Worm (Caenorhabditis elegans) whole organism, L1 larva: ENCODE results near the gene hum-4.

Source experiments
- F16B12.6 ChIP-seq: fragments of 150-350 bp; optimal IDR thresholded peaks from 2 replicates; lab custom pipeline; 2014; ENCODE audit warnings: missing biosample characterization, missing genetic modification characterization
- alr-1 ChIP-seq: fragments of 200-800 bp; sonication (Bioruptor generic); optimal IDR thresholded peaks from 2 replicates; lab custom pipeline; 2018; ENCODE audit warnings: borderline replicate concordance, mild to moderate bottlenecking, missing genetic modification characterization, missing compliant biosample characterization
- ceh-63 ChIP-seq: fragments of 200-800 bp; sonication (Bioruptor generic); optimal IDR thresholded peaks from 2 replicates; lab custom pipeline; 2018; ENCODE audit warnings: mild to moderate bottlenecking, missing genetic modification characterization, missing compliant biosample characterization
- ceh-8 ChIP-seq: fragments of 200-800 bp; sonication (Bioruptor generic); optimal IDR thresholded peaks from 2 replicates; lab custom pipeline; 2018; ENCODE audit warnings: mild to moderate bottlenecking, missing genetic modification characterization, moderate library complexity, missing compliant biosample characterization
- ceh-82 ChIP-seq, 3 experiments: fragments of 150-350 bp in 1 of 3; sonication (generic microtip) in 2 of 3; optimal IDR thresholded peaks; 2 replicates each; lab custom pipeline; 2014 to 2017; ENCODE audit warnings: missing biosample characterization in 3 of 3, missing genetic modification characterization in 3 of 3
- dpl-1 ChIP-seq, 3 experiments: fragments of 150-350 bp in 2 of 3; sonication (generic microtip) in 1 of 3; optimal IDR thresholded peaks; 2 replicates each; lab custom pipeline; 2014 to 2017; ENCODE audit warnings: missing biosample characterization in 3 of 3, missing genetic modification characterization in 3 of 3, missing genetic modification reagents in 3 of 3
- dsc-1 ChIP-seq: sonication (generic microtip); optimal IDR thresholded peaks from 2 replicates; lab custom pipeline; 2016; ENCODE audit warnings: mild to moderate bottlenecking, missing genetic modification characterization, missing compliant biosample characterization
- efl-1 ChIP-seq, 4 experiments: fragments of 150-350 bp; optimal IDR thresholded peaks in 3 of 4; peaks in 1 of 4; 1 replicate in 1 of 4; 2 replicates in 3 of 4; lab custom pipeline; 2014; ENCODE audit warnings: missing biosample characterization in 2 of 4, missing genetic modification characterization in 2 of 4, missing genetic modification reagents in 2 of 4
- elt-2 ChIP-seq: sonication (generic microtip); optimal IDR thresholded peaks from 2 replicates; lab custom pipeline; 2016; ENCODE audit warnings: missing genetic modification characterization, mild to moderate bottlenecking, inconsistent platforms, missing compliant biosample characterization, missing genetic modification reagents
- fkh-8 ChIP-seq: sonication (generic microtip); optimal IDR thresholded peaks from 2 replicates; lab custom pipeline; 2016; ENCODE audit warnings: mild to moderate bottlenecking, missing genetic modification characterization, missing compliant biosample characterization
- fos-1 ChIP-seq: fragments of 150-350 bp; optimal IDR thresholded peaks from 2 replicates; lab custom pipeline; 2014; ENCODE audit warnings: missing biosample characterization, missing genetic modification characterization
- hlh-17 ChIP-seq: fragments of 200-800 bp; sonication (Bioruptor generic); optimal IDR thresholded peaks from 2 replicates; lab custom pipeline; 2018; ENCODE audit warnings: missing genetic modification characterization, mild to moderate bottlenecking, missing compliant biosample characterization, moderate library complexity, borderline replicate concordance
- hlh-4 ChIP-seq: sonication (generic microtip); optimal IDR thresholded peaks from 2 replicates; lab custom pipeline; 2016; ENCODE audit warnings: mild to moderate bottlenecking, missing genetic modification characterization, missing compliant biosample characterization
- irx-1 ChIP-seq: sonication (generic microtip); optimal IDR thresholded peaks from 2 replicates; lab custom pipeline; 2016; ENCODE audit warnings: missing genetic modification characterization, missing compliant biosample characterization
- lin-13 ChIP-seq: fragments of 150-350 bp; optimal IDR thresholded peaks from 2 replicates; lab custom pipeline; 2014; ENCODE audit warnings: missing biosample characterization, missing genetic modification reagents, missing genetic modification characterization
- lin-14 ChIP-seq: fragments of 200-800 bp; sonication (Bioruptor generic); optimal IDR thresholded peaks from 2 replicates; lab custom pipeline; 2018; ENCODE audit warnings: mild to moderate bottlenecking, missing genetic modification characterization, moderate library complexity, missing compliant biosample characterization
- lin-15B ChIP-seq: fragments of 150-350 bp; sonication (generic microtip); optimal IDR thresholded peaks from 3 replicates; lab custom pipeline; 2014; ENCODE audit warnings: missing biosample characterization, missing genetic modification characterization
- lin-35 ChIP-seq, 2 experiments: fragments of 150-350 bp; optimal IDR thresholded peaks; 2 replicates each; lab custom pipeline; 2014; ENCODE audit warnings: missing biosample characterization in 2 of 2, missing genetic modification characterization in 2 of 2, missing genetic modification reagents in 2 of 2
- lir-3 ChIP-seq: sonication (generic microtip); optimal IDR thresholded peaks from 2 replicates; lab custom pipeline; 2016; ENCODE audit warnings: mild to moderate bottlenecking, missing genetic modification characterization, moderate library complexity, missing compliant biosample characterization; ENCODE audit not compliant: poor library complexity
- lsy-2 ChIP-seq, 2 experiments: fragments of 150-350 bp; optimal IDR thresholded peaks; 2 replicates each; lab custom pipeline; 2014; ENCODE audit warnings: missing biosample characterization in 2 of 2, missing genetic modification characterization in 2 of 2
- mdl-1 ChIP-seq, 2 experiments: fragments of 150-350 bp; optimal IDR thresholded peaks; 2 replicates each; lab custom pipeline; 2014 to 2017; ENCODE audit warnings: missing biosample characterization in 2 of 2, missing genetic modification characterization in 2 of 2, inconsistent platforms in 1 of 2
- mep-1 ChIP-seq: fragments of 150-350 bp; optimal IDR thresholded peaks from 2 replicates; lab custom pipeline; 2014; ENCODE audit warnings: missing biosample characterization, missing genetic modification characterization
- nhr-11 ChIP-seq: fragments of 150-350 bp; optimal IDR thresholded peaks from 2 replicates; lab custom pipeline; 2014; ENCODE audit warnings: missing biosample characterization, missing genetic modification characterization
- nhr-12 ChIP-seq: sonication (generic microtip); optimal IDR thresholded peaks from 2 replicates; lab custom pipeline; 2017; ENCODE audit warnings: missing biosample characterization, missing genetic modification characterization
- nhr-19 ChIP-seq: fragments of 200-800 bp; sonication (Bioruptor generic); conservative IDR thresholded peaks from 2 replicates; pipeline ENCODE4 v1.3.6; 2022; ENCODE audit warnings: missing genetic modification characterization, missing compliant biosample characterization
- nhr-20 ChIP-seq: sonication (generic microtip); optimal IDR thresholded peaks from 2 replicates; lab custom pipeline; 2016; ENCODE audit warnings: mild to moderate bottlenecking, missing genetic modification characterization, missing compliant biosample characterization
- nhr-47 ChIP-seq: sonication (generic microtip); optimal IDR thresholded peaks from 2 replicates; lab custom pipeline; 2016; ENCODE audit warnings: mild to moderate bottlenecking, missing genetic modification characterization, moderate library complexity, missing compliant biosample characterization
- nhr-71 ChIP-seq: sonication (generic microtip); optimal IDR thresholded peaks from 2 replicates; lab custom pipeline; 2016; ENCODE audit warnings: mild to moderate bottlenecking, missing genetic modification characterization, moderate library complexity, missing compliant biosample characterization
- nhr-76 ChIP-seq: sonication (generic microtip); optimal IDR thresholded peaks from 2 replicates; lab custom pipeline; 2017; ENCODE audit warnings: missing biosample characterization, missing genetic modification characterization
- nhr-85 ChIP-seq: sonication (generic microtip); peaks from one replicate; lab custom pipeline; 2016; ENCODE audit warnings: missing genetic modification characterization, inconsistent platforms, missing compliant biosample characterization
- pax-3 ChIP-seq: fragments of 200-800 bp; sonication (Bioruptor generic); optimal IDR thresholded peaks from 2 replicates; lab custom pipeline; 2018; ENCODE audit warnings: mild to moderate bottlenecking, missing genetic modification characterization, moderate library complexity, missing compliant biosample characterization
- rnt-1 ChIP-seq: sonication (generic microtip); optimal IDR thresholded peaks from 2 replicates; lab custom pipeline; 2016; ENCODE audit warnings: mild to moderate bottlenecking, missing genetic modification characterization, moderate library complexity, missing compliant biosample characterization
- skn-1 ChIP-seq: fragments of 150-350 bp; optimal IDR thresholded peaks from 2 replicates; lab custom pipeline; 2014; ENCODE audit warnings: missing biosample characterization, missing genetic modification characterization
- snpc-4 ChIP-seq: fragments of 150-350 bp; optimal IDR thresholded peaks from 2 replicates; lab custom pipeline; 2014; ENCODE audit warnings: missing biosample characterization, missing genetic modification characterization
- sptf-1 ChIP-seq: fragments of 150-350 bp; optimal IDR thresholded peaks from 2 replicates; lab custom pipeline; 2014; ENCODE audit warnings: missing biosample characterization, missing genetic modification characterization
- swsn-7 ChIP-seq: sonication (generic microtip); optimal IDR thresholded peaks from 2 replicates; lab custom pipeline; 2016; ENCODE audit warnings: missing genetic modification characterization, missing compliant biosample characterization
- tbx-2 ChIP-seq: sonication (generic microtip); optimal IDR thresholded peaks from 2 replicates; lab custom pipeline; 2016; ENCODE audit warnings: missing genetic modification characterization, missing compliant biosample characterization
- tlp-1 ChIP-seq: fragments of 150-350 bp; optimal IDR thresholded peaks from 2 replicates; lab custom pipeline; 2014; ENCODE audit warnings: missing biosample characterization, missing genetic modification characterization
- unc-130 ChIP-seq: fragments of 150-350 bp; optimal IDR thresholded peaks from 2 replicates; lab custom pipeline; 2017; ENCODE audit warnings: missing biosample characterization, missing genetic modification characterization, inconsistent platforms
- unc-30 ChIP-seq: sonication (generic microtip); optimal IDR thresholded peaks from 2 replicates; lab custom pipeline; 2017; ENCODE audit warnings: missing biosample characterization, missing genetic modification characterization
- unc-86 ChIP-seq: sonication (generic microtip); optimal IDR thresholded peaks from 2 replicates; lab custom pipeline; 2016; ENCODE audit warnings: missing genetic modification characterization, missing compliant biosample characterization
- unc-98 ChIP-seq: fragments of 200-800 bp; sonication (Bioruptor generic); IDR thresholded peaks from 2 replicates; pipeline ENCODE4 v1.3.6; 2022; ENCODE audit warnings: missing genetic modification characterization, missing compliant biosample characterization
- ztf-11 ChIP-seq, 2 experiments: sonication (generic microtip); optimal IDR thresholded peaks; 2 replicates each; lab custom pipeline; 2016 to 2017; ENCODE audit warnings: missing genetic modification characterization in 2 of 2, missing biosample characterization in 1 of 2, missing compliant biosample characterization in 1 of 2
- ztf-4 ChIP-seq: fragments of 150-350 bp; optimal IDR thresholded peaks from 2 replicates; lab custom pipeline; 2014; ENCODE audit warnings: missing biosample characterization, missing genetic modification characterization

hum-4 gene

ce11 chrX:11472953-11473671, 39.7 kb upstream of the hum-4 start (continued):
- TF ChIP-seq unc-98 (GFP tag; lab: Robert Waterston, UW) (no peak), unc-30 (tag; lab: Kevin White, UChicago) (no peak), ztf-4 (tag; lab: Kevin White, UChicago) (peak; percentile 15)

- TF ChIP-seq lir-3 (tag; lab: Kevin White, UChicago) (no peak), lin-15B (tag; lab: Kevin White, UChicago) (no peak), nhr-47 (tag; lab: Kevin White, UChicago) (no peak), efl-1 (optimal IDR thresholded peaks at IDR 0.05; lab: Kevin White, UChicago) (no peak), efl-1 (GFP tag; optimal IDR thresholded peaks at IDR 0.05 in 1 of 2; lab: Kevin White, UChicago) (peak in 1 of 2 experiments; percentile 11), nhr-85 (tag; lab: Kevin White, UChicago) (peak; percentile 47), dsc-1 (tag; lab: Kevin White, UChicago) (peak; percentile 51), fos-1 (tag; lab: Kevin White, UChicago) (peak; percentile 16), ztf-11 (tag; optimal IDR thresholded peaks at IDR 0.05; lab: Kevin White, UChicago) (no peak), dpl-1 (GFP tag; optimal IDR thresholded peaks at IDR 0.05; lab: Kevin White, UChicago) (no peak), sptf-1 (tag; lab: Kevin White, UChicago) (no peak), lsy-2 (tag; optimal IDR thresholded peaks at IDR 0.05; lab: Kevin White, UChicago) (peak in 1 of 2 experiments; percentile 1), ceh-63 (GFP tag; lab: Kevin White, UChicago) (no peak), ceh-8 (GFP tag; lab: Kevin White, UChicago) (no peak), lin-35 (GFP tag; optimal IDR thresholded peaks at IDR 0.05; lab: Kevin White, UChicago) (peak in 1 of 2 experiments; percentile 1), tlp-1 (tag; lab: Kevin White, UChicago) (no peak), hlh-4 (tag; lab: Kevin White, UChicago) (no peak), skn-1 (peak; percentile 48), irx-1 (tag; lab: Kevin White, UChicago) (peak; percentile 11), hlh-17 (GFP tag; lab: Kevin White, UChicago) (no peak)
These were observed 39.0 kb upstream of the hum-4 start for ce11 chrX:11472407-11472806.

ce11 chrX:11471893-11472292, 38.5 kb upstream of the hum-4 start:
- no peak for TF ChIP-seq lin-13 (GFP tag; lab: Kevin White, UChicago)
- peak; percentile 51 for TF ChIP-seq unc-86 (tag; lab: Kevin White, UChicago)
- peak; percentile 47 for TF ChIP-seq nhr-47 (tag; lab: Kevin White, UChicago)
- TF ChIP-seq unc-130: peak; percentile 32
- TF ChIP-seq F16B12.6 (tag; lab: Kevin White, UChicago): no peak
- no peak for TF ChIP-seq sptf-1 (tag; lab: Kevin White, UChicago)
- TF ChIP-seq nhr-19 (GFP tag; lab: Robert Waterston, UW): peak; percentile 56
- peak; percentile 42 for TF ChIP-seq snpc-4 (tag; lab: Kevin White, UChicago)
- TF ChIP-seq ztf-4 (tag; lab: Kevin White, UChicago): peak; percentile 29
- peak; percentile 3 to 25 for TF ChIP-seq lsy-2 (tag; optimal IDR thresholded peaks at IDR 0.05; lab: Kevin White, UChicago)
- peak; percentile 48 for TF ChIP-seq tbx-2 (tag; lab: Kevin White, UChicago)
- peak in 1 of 2 experiments; percentile 88 for TF ChIP-seq mdl-1 (tag; optimal IDR thresholded peaks at IDR 0.05; lab: Kevin White, UChicago)
- TF ChIP-seq nhr-85 (tag; lab: Kevin White, UChicago): peak; percentile 69
- TF ChIP-seq nhr-20 (tag; lab: Kevin White, UChicago): peak; percentile 62
- TF ChIP-seq nhr-71 (tag; lab: Kevin White, UChicago): peak; percentile 70
- peak; percentile 71 for TF ChIP-seq fkh-8 (tag; lab: Kevin White, UChicago)
- peak; percentile 44 to 65 for TF ChIP-seq lin-35 (GFP tag; optimal IDR thresholded peaks at IDR 0.05; lab: Kevin White, UChicago)
- no peak for TF ChIP-seq ceh-8 (GFP tag; lab: Kevin White, UChicago)
- TF ChIP-seq irx-1 (tag; lab: Kevin White, UChicago): peak; percentile 8
- TF ChIP-seq efl-1 (optimal IDR thresholded peaks at IDR 0.05; lab: Kevin White, UChicago): no peak
- TF ChIP-seq efl-1 (GFP tag; optimal IDR thresholded peaks at IDR 0.05 in 1 of 2; lab: Kevin White, UChicago): peak; percentile 8 to 91
- no peak for TF ChIP-seq ceh-63 (GFP tag; lab: Kevin White, UChicago)
- no peak for TF ChIP-seq alr-1
- no peak for TF ChIP-seq nhr-76 (tag; lab: Kevin White, UChicago)
- no peak for TF ChIP-seq elt-2
- TF ChIP-seq swsn-7 (tag; lab: Kevin White, UChicago): peak; percentile 25
- peak in 2 of 3 experiments; percentile 5 to 6 for TF ChIP-seq ceh-82 (tag; optimal IDR thresholded peaks at IDR 0.05; lab: Kevin White, UChicago)
- TF ChIP-seq hlh-17 (GFP tag; lab: Kevin White, UChicago): no peak
- TF ChIP-seq nhr-11 (tag; lab: Kevin White, UChicago): no peak
- TF ChIP-seq lin-14 (GFP tag; lab: Kevin White, UChicago): peak; percentile 96
- no peak for TF ChIP-seq nhr-12
- peak; percentile 49 for TF ChIP-seq mep-1 (tag; lab: Kevin White, UChicago)
- peak; percentile 25 for TF ChIP-seq pax-3
- TF ChIP-seq skn-1: peak; percentile 89
- peak; percentile 24 for TF ChIP-seq rnt-1
